Worm (Caenorhabditis elegans): Measurements from ENCODE around the gene K08B12.1.

Gene K08B12.1

ce11 chrV:6291301-6291700, 32.1 kb downstream of the K08B12.1 start:
- TF ChIP-seq pat-9 (tag; optimal IDR thresholded peaks at IDR 0.05) (no peak), unc-55 (GFP tag; optimal IDR thresholded peaks at IDR 0.05) (no peak), Y22D7AL.16 (tag; optimal IDR thresholded peaks at IDR 0.05) (no peak), gmeb-2 (tag; optimal IDR thresholded peaks at IDR 0.05) (no peak), pha-4 (tag; optimal IDR thresholded peaks at IDR 0.05) (no peak), ceh-2 (tag; optimal IDR thresholded peaks at IDR 0.05) (no peak), ceh-14 (tag; optimal IDR thresholded peaks at IDR 0.05) (no peak), F13H6.1 (tag; optimal IDR thresholded peaks at IDR 0.05) (no peak), pax-1 (tag; optimal IDR thresholded peaks at IDR 0.05) (no peak), ceh-48 (tag; optimal IDR thresholded peaks at IDR 0.05) (no peak), rnt-1 (tag; optimal IDR thresholded peaks at IDR 0.05) (no peak), madf-2 (tag; optimal IDR thresholded peaks at IDR 0.05) (no peak), tbx-7 (tag; optimal IDR thresholded peaks at IDR 0.05) (no peak), ceh-24 (tag; optimal IDR thresholded peaks at IDR 0.05) (no peak), mec-3 (tag; optimal IDR thresholded peaks at IDR 0.05; ENCODE audit: borderline replicate concordance) (no peak), T23F11.4 (GFP tag; optimal IDR thresholded peaks at IDR 0.05) (no peak), fax-1 (tag; optimal IDR thresholded peaks at IDR 0.05) (no peak)

ce11 chrV:6292401-6292800, 33.2 kb downstream of the K08B12.1 start, which contains the start of gene K12B6.9:
K12B6.9 (minus strand) TSS chrV:6292666.
- TF ChIP-seq madf-2 (tag; optimal IDR thresholded peaks at IDR 0.05) (no peak), ahr-1 (tag; optimal IDR thresholded peaks at IDR 0.05) (no peak), ceh-2 (tag; optimal IDR thresholded peaks at IDR 0.05) (no peak), unc-42 (tag; optimal IDR thresholded peaks at IDR 0.05) (no peak), rnt-1 (tag; optimal IDR thresholded peaks at IDR 0.05) (no peak), ceh-6 (GFP tag; optimal IDR thresholded peaks at IDR 0.05) (no peak), pax-1 (tag; optimal IDR thresholded peaks at IDR 0.05) (no peak), C08G9.2 (tag; optimal IDR thresholded peaks at IDR 0.05) (no peak), ceh-24 (tag; optimal IDR thresholded peaks at IDR 0.05) (no peak), ceh-19 (GFP tag; optimal IDR thresholded peaks at IDR 0.05) (no peak), ceh-45 (GFP tag; IDR thresholded peaks at IDR 0.05) (no peak), pat-9 (tag; optimal IDR thresholded peaks at IDR 0.05) (no peak), nfya-1 (tag; optimal IDR thresholded peaks at IDR 0.05) (no peak), tbx-7 (tag; optimal IDR thresholded peaks at IDR 0.05) (no peak), ceh-9 (tag; optimal IDR thresholded peaks at IDR 0.05) (no peak), unc-3 (GFP tag; conservative IDR thresholded peaks at IDR 0.05) (no peak), unc-3 (tag; optimal IDR thresholded peaks at IDR 0.05) (no peak), eyg-1 (tag; optimal IDR thresholded peaks at IDR 0.05) (no peak), T23F11.4 (GFP tag; optimal IDR thresholded peaks at IDR 0.05) (no peak)

ce11 chrV:6301046-6301445, 41.9 kb downstream of the K08B12.1 start:
- no peak for TF ChIP-seq C08G9.2 (tag; optimal IDR thresholded peaks at IDR 0.05)
- no peak for TF ChIP-seq ttx-3 (tag; optimal IDR thresholded peaks at IDR 0.05)
- TF ChIP-seq npax-4 (tag; optimal IDR thresholded peaks at IDR 0.05) = no peak
- TF ChIP-seq C38D4.7 (GFP tag; optimal IDR thresholded peaks at IDR 0.05) = no peak
- TF ChIP-seq unc-55 (GFP tag; optimal IDR thresholded peaks at IDR 0.05) = no peak
- TF ChIP-seq nfya-1 (tag; optimal IDR thresholded peaks at IDR 0.05) = no peak
- TF ChIP-seq fkh-6 (tag; optimal IDR thresholded peaks at IDR 0.05) = no peak
- no peak for TF ChIP-seq nhr-232 (tag; optimal IDR thresholded peaks at IDR 0.05)
- TF ChIP-seq K02D7.2 (tag; optimal IDR thresholded peaks at IDR 0.05) = no peak
- TF ChIP-seq sdc-2 (tag; optimal IDR thresholded peaks at IDR 0.05) = no peak
- no peak for TF ChIP-seq mec-3 (tag; optimal IDR thresholded peaks at IDR 0.05; ENCODE audit: borderline replicate concordance)
- TF ChIP-seq zip-5 (tag; optimal IDR thresholded peaks at IDR 0.05) = no peak
- TF ChIP-seq tbx-7 (tag; optimal IDR thresholded peaks at IDR 0.05) = no peak
- TF ChIP-seq fax-1 (tag; optimal IDR thresholded peaks at IDR 0.05) = no peak
- no peak for TF ChIP-seq gmeb-2 (tag; optimal IDR thresholded peaks at IDR 0.05)
- TF ChIP-seq ceh-48 (tag; optimal IDR thresholded peaks at IDR 0.05) = no peak
- no peak for TF ChIP-seq hlh-15 (tag; optimal IDR thresholded peaks at IDR 0.05)
- TF ChIP-seq K09A11.1 (tag; optimal IDR thresholded peaks at IDR 0.05; ENCODE audit: insufficient read depth) = no peak
